Fruit fly (Drosophila melanogaster): Measurements from ENCODE around the gene atk.

DNA sequence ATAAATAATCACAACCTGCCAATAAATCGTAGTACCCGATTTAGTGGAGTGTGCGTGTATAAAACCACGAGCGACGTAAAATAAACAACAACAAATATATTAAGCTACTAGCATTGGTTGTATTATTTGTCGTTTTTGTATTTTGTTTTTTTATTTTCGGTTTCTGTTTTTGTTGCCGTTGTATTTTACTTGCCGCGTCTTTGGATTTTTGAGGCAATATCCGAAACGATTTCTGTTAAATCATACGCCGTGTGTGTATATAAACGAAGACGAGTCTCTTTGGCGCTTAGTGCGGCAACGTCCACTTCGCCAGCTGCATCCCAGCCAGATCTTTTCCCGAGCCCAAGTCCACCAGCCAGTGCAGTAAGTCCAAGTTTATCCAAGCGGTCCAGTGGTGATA is 51.4 kb downstream of the atk start, which contains the start of gene zye:
- TF ChIP-seq otp (GFP tag; IDR thresholded peaks at IDR 0.05) (no peak), az2 (GFP tag; optimal IDR thresholded peaks at IDR 0.05) (no peak), lmd (GFP tag; IDR thresholded peaks at IDR 0.05) (no peak), slp2 (GFP tag; optimal IDR thresholded peaks at IDR 0.05) (no peak)
